Worm (Caenorhabditis elegans) whole organism, midembryonic: ENCODE data around the gene Y41C4A.18.

ENCODE experiments used
- T22C8.4 ChIP-seq: fragments of 200-800 bp; sonication (Bioruptor generic); IDR thresholded peaks from 2 replicates; pipeline ENCODE4 v1.3.6; 2022; ENCODE audit warnings: missing genetic modification characterization, missing compliant biosample characterization
- cog-1 ChIP-seq: sonication (generic microtip); optimal IDR thresholded peaks from 2 replicates; lab custom pipeline; 2016; ENCODE audit warnings: missing genetic modification characterization, missing compliant biosample characterization
- flt-1 ChIP-seq: fragments of 200-800 bp; sonication (Bioruptor generic); IDR thresholded peaks from 2 replicates; pipeline ENCODE4 v1.3.6; 2022; ENCODE audit warnings: missing genetic modification characterization, missing compliant biosample characterization
- klf-2 ChIP-seq: fragments of 200-800 bp; sonication (Bioruptor generic); conservative IDR thresholded peaks from 2 replicates; pipeline ENCODE4 v1.3.6; 2022; ENCODE audit warnings: missing genetic modification reagents, missing genetic modification characterization, missing compliant biosample characterization
- med-1 ChIP-seq: sonication (generic microtip); optimal IDR thresholded peaks from 2 replicates; lab custom pipeline; 2017; ENCODE audit warnings: missing genetic modification characterization, mild to moderate bottlenecking, missing compliant biosample characterization, antibody characterized with exemption, missing genetic modification reagents; ENCODE audit not compliant: insufficient read depth
- ref-1 ChIP-seq: fragments of 200-800 bp; sonication (Bioruptor generic); conservative IDR thresholded peaks from 2 replicates; pipeline ENCODE4 v1.3.6; 2022; ENCODE audit warnings: missing genetic modification reagents, missing genetic modification characterization, missing compliant biosample characterization
- tab-1 ChIP-seq: fragments of 200-800 bp; sonication (Bioruptor generic); IDR thresholded peaks from 2 replicates; pipeline ENCODE4 v1.3.6; 2022; ENCODE audit warnings: missing genetic modification characterization, missing compliant biosample characterization
- ztf-23 ChIP-seq: fragments of 200-800 bp; sonication (Bioruptor generic); IDR thresholded peaks from 2 replicates; pipeline ENCODE4 v1.3.6; 2022; ENCODE audit warnings: missing genetic modification reagents, missing genetic modification characterization, missing compliant biosample characterization
- ztf-29 ChIP-seq: fragments of 200-800 bp; sonication (Bioruptor generic); IDR thresholded peaks from 2 replicates; pipeline ENCODE4 v1.3.6; 2022; ENCODE audit warnings: missing genetic modification reagents, missing genetic modification characterization, missing compliant biosample characterization

Gene Y41C4A.18

ce11 chrIII:11777321-11777720, 46.9 kb downstream of the Y41C4A.18 start, which contains the start of gene mdt-21:
Gene mdt-21, plus strand, starts transcription at chrIII:11777621.
- TF ChIP-seq T22C8.4 (GFP tag; lab: Robert Waterston, UW) (no peak), ref-1 (GFP tag; lab: Robert Waterston, UW) (no peak), cog-1 (no peak), ztf-23 (GFP tag; lab: Robert Waterston, UW) (no peak), flt-1 (GFP tag; lab: Robert Waterston, UW) (no peak), tab-1 (GFP tag; lab: Robert Waterston, UW) (no peak), klf-2 (no peak), med-1 (GFP tag; lab: Kevin White, UChicago) (no peak), ztf-29 (GFP tag; lab: Robert Waterston, UW) (no peak)

DNA sequence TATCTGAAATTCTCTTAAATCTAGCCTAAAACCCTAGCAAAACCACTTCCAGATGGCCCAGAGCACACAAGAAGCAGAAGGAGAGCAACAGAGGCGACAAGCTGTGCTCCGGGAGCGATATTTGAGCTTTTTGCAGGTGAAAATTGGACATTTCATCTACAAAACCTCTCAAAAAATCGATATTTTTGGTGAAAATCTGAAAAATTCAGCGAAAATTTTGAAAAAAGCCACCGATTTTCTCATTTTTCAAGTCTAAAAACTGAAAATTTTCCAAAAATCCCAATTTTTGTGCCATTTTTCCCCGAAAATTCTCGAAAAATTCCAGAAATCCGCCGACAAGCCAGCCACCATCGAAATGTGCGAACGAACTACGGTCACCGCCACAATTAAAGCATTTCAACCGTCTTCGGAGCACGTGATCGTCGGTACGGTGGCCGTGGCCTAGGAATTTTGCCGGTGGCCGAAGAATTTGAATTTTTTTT, 49.8 kb downstream of the Y41C4A.18 start, which contains the start of gene C24H11.5:
TSS of gene C24H11.5 (plus strand) at position 51 of the 482 bp plus-strand sequence.
- TF ChIP-seq ref-1 (GFP tag; lab: Robert Waterston, UW): no peak
- no peak for TF ChIP-seq T22C8.4 (GFP tag; lab: Robert Waterston, UW)
- TF ChIP-seq tab-1 (GFP tag; lab: Robert Waterston, UW): no peak
- TF ChIP-seq flt-1 (GFP tag; lab: Robert Waterston, UW): no peak
- TF ChIP-seq klf-2: no peak
- no peak for TF ChIP-seq cog-1
- no peak for TF ChIP-seq med-1 (GFP tag; lab: Kevin White, UChicago)
